Worm (Caenorhabditis elegans): ENCODE measurements around the gene srz-83.

- TF ChIP-seq nhr-12 (tag; optimal IDR thresholded peaks at IDR 0.05) (no peak), lin-13 (tag; optimal IDR thresholded peaks at IDR 0.05) (no peak), mab-5 (tag; optimal IDR thresholded peaks at IDR 0.05) (no peak), ces-1 (GFP tag; optimal IDR thresholded peaks at IDR 0.05) (no peak)
These were observed 47.7 kb downstream of the srz-83 start for ce11 chrIV:3551777-3552462.

Data from whole organism, mixed stage, embryonic.